Worm (Caenorhabditis elegans): ENCODE results near the gene K02F3.9.

- TF ChIP-seq ceh-63 (GFP tag; optimal IDR thresholded peaks at IDR 0.05) (no peak), nhr-90 (tag; optimal IDR thresholded peaks at IDR 0.05; ENCODE audit: poor library complexity) (no peak), pqm-1 (tag; optimal IDR thresholded peaks at IDR 0.05) (no peak), nhr-12 (tag; optimal IDR thresholded peaks at IDR 0.05) (no peak), ces-1 (GFP tag; optimal IDR thresholded peaks at IDR 0.05) (no peak)
These were observed 42.4 kb upstream of the K02F3.9 start for ce11 chrIII:883595-883994.
